Worm (Caenorhabditis elegans) whole organism, L4/young adult: ENCODE measurements around the gene F57E7.2.

ENCODE experiments used
- W03F9.2 ChIP-seq: fragments of 150-350 bp; optimal IDR thresholded peaks from 2 replicates; lab custom pipeline; 2014; ENCODE audit warnings: missing biosample characterization, missing genetic modification characterization
- dao-5 ChIP-seq: sonication (generic microtip); optimal IDR thresholded peaks from 2 replicates; lab custom pipeline; 2016; ENCODE audit warnings: missing genotype, missing genetic modification characterization, moderate library complexity, missing compliant biosample characterization
- him-1 ChIP-seq: sonication (generic microtip); optimal IDR thresholded peaks from 2 replicates; lab custom pipeline; 2016; ENCODE audit warnings: missing genotype, missing genetic modification reagents, missing genetic modification characterization, missing compliant biosample characterization

DNA sequence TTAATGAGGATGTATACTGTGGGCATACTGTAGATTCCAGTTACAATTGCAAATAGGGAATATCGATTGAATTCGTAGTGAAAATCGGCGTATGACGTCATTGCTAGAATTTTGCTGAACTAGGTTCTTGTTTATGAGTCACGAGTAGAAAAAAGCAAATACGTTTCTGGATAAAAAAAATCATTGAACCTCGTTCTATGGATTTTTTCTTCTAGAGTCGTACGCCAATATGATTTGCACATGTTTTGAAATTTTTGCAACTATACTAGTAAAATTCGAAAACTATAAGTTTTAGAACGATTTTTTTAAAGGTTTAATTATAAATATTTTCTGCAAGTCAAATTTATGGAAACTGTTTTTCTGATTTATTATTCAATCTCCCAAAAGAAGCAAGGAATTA, 15.1 kb downstream of the F57E7.2 start, which contains the start of gene sru-44:
- TF ChIP-seq W03F9.2 (no peak), him-1 (tag; lab: Kevin White, UChicago) (no peak), dao-5 (no peak)
